Worm (Caenorhabditis elegans) whole organism, L3 larva: ENCODE measurements around the gene gss-1.

Experiments used
- daf-12 ChIP-seq: fragments of 150-350 bp; optimal IDR thresholded peaks from 2 replicates; lab custom pipeline; 2014; ENCODE audit warnings: missing biosample characterization, missing genetic modification reagents, missing genetic modification characterization
- mdl-1 ChIP-seq: fragments of 150-350 bp; optimal IDR thresholded peaks from 2 replicates; lab custom pipeline; 2014; ENCODE audit warnings: missing biosample characterization, missing genetic modification characterization
- zag-1 ChIP-seq: fragments of 150-350 bp; optimal IDR thresholded peaks from 2 replicates; lab custom pipeline; 2014; ENCODE audit warnings: missing biosample characterization, missing genetic modification characterization

- no peak for TF ChIP-seq daf-12 (tag; lab: Kevin White, UChicago)
- TF ChIP-seq mdl-1 (tag; lab: Kevin White, UChicago) = no peak
- TF ChIP-seq zag-1 (tag; lab: Kevin White, UChicago) = no peak
Observed at ce11 chrII:9399746-9400145, 16.5 kb downstream of the gss-1 start, which contains the start of gene Y51B9A.7.
